Fruit fly (Drosophila melanogaster) Kc167 (cell line): ENCODE measurements around the gene CG12535.

Experiments
- Myc ChIP-seq: fragments of >200 bp; optimal IDR thresholded peaks from 2 replicates; lab custom pipeline; 2017; ENCODE audit warnings: missing external identifiers
- Sin3A ChIP-seq: fragments of >200 bp; optimal IDR thresholded peaks from 2 replicates; lab custom pipeline; 2018; ENCODE audit warnings: missing external identifiers
- h ChIP-seq: fragments of >200 bp; optimal IDR thresholded peaks from 3 replicates; lab custom pipeline; 2018; ENCODE audit warnings: missing external identifiers
- insv ChIP-seq: fragments of >200 bp; optimal IDR thresholded peaks from 3 replicates; lab custom pipeline; 2018; ENCODE audit warnings: missing external identifiers
- psq ChIP-seq: fragments of >200 bp; optimal IDR thresholded peaks from 2 replicates; lab custom pipeline; 2017; ENCODE audit warnings: missing external identifiers
- ttk ChIP-seq: sonication (Bioruptor generic); optimal IDR thresholded peaks from 2 replicates; lab custom pipeline; 2017; ENCODE audit warnings: missing external identifiers

Gene CG12535

DNA sequence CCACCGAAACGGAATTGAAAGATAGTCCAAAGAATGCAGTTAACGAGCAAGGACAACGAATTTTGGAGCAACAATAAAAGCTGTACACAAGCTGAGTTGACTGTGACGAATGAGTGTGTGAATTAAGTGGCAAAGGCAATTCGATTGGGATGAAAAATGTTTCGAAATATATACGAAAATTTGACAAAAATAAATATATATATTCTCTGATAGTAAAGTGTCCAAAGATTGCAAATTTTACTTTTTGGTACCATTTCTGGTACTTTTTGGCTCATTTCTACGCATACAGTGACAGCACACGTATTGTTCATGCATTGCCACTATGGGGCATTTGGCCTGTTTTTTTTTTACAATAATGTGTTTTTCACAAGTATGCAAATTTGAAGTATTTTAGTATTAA lies 15.2 kb upstream of the CG12535 start, which contains the start of gene CG16781:
TSS of gene CG16781 (minus strand) at position 101 of the 400 bp plus-strand sequence.
- TF ChIP-seq insv = no peak
- TF ChIP-seq h (lab: Kevin White, UChicago) = no peak
- TF ChIP-seq ttk (lab: Kevin White, UChicago) = no peak

dm6 chrX:3460140-3460642 lies 11.4 kb upstream of the CG12535 start, which contains the start of the genes CG16782 and CG10801:
CG16782 (minus strand) TSS chrX:3460240.
CG10801 (plus strand) TSS chrX:3460592.
- TF ChIP-seq psq (lab: Kevin White, UChicago) (no peak), Sin3A (lab: Kevin White, UChicago) (no peak), insv (no peak), ttk (lab: Kevin White, UChicago) (no peak), h (lab: Kevin White, UChicago) (no peak)

DNA sequence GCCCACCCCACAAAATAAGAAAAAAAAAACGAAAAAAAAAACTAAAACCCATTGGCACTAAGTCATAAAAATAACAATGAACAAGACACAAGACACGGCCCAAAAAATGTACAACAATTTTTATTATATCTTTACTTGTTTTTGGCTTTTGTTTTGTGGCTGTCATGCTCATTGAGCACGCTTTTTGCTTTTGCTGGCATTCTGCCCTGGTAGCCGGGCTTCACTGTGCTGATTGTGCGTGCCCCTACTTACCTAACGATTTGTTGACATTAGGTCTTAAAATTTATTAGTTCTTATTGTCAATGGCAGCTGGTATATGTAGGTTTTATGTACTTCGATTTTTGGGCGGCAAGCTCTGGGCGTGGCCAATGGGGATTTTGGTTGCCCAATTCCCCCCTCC lies 9.7 kb upstream of the CG12535 start:
- TF ChIP-seq ttk (lab: Kevin White, UChicago) = no peak
- TF ChIP-seq insv = no peak
- TF ChIP-seq psq (lab: Kevin White, UChicago) = no peak
- no peak for TF ChIP-seq Myc (lab: Kevin White, UChicago)
- no peak for TF ChIP-seq h (lab: Kevin White, UChicago)
- TF ChIP-seq Sin3A (lab: Kevin White, UChicago) = no peak

dm6 chrX:3457518-3457917 lies 8.8 kb upstream of the CG12535 start:
- TF ChIP-seq psq (lab: Kevin White, UChicago) (no peak), Sin3A (lab: Kevin White, UChicago) (no peak), ttk (lab: Kevin White, UChicago) (no peak), Myc (lab: Kevin White, UChicago) (no peak), insv (no peak), h (lab: Kevin White, UChicago) (no peak)

DNA sequence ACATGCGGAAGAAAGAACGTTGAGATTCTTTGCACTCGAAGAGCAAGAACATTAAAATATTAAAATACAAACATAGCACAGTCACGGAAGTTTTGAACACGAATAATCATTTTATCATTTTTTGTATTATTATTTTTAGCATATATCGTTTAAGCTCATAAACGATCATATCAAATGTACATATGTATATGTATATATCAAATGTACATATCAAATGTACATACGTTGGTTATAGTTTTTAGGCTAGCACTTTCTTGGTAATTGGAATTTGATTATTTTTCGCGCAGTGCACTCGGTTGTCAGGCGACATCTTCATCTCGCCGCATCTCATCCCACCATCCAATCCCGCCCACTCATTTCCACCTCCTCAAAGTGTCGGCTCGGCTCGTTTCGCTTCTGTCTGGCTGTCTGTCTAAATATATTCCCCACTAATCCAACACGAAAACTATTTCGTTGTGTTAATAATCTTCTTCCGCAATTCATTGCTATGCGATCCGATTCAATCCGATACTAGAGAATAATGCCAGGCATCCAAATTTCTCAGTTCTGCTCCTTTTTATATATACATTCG lies 6.8 kb upstream of the CG12535 start:
- TF ChIP-seq Myc (lab: Kevin White, UChicago) (no peak), insv (no peak), Sin3A (lab: Kevin White, UChicago) (no peak), h (lab: Kevin White, UChicago) (no peak), ttk (lab: Kevin White, UChicago) (no peak), psq (lab: Kevin White, UChicago) (no peak)

dm6 chrX:3454715-3455114 lies 6.0 kb upstream of the CG12535 start:
- TF ChIP-seq psq (lab: Kevin White, UChicago) = no peak
- no peak for TF ChIP-seq insv
- TF ChIP-seq Myc (lab: Kevin White, UChicago) = no peak
- TF ChIP-seq Sin3A (lab: Kevin White, UChicago) = no peak
- no peak for TF ChIP-seq ttk (lab: Kevin White, UChicago)
- TF ChIP-seq h (lab: Kevin White, UChicago) = no peak

dm6 chrX:3453038-3453819 lies 4.5 kb upstream of the CG12535 start:
- TF ChIP-seq ttk (lab: Kevin White, UChicago) (no peak), h (lab: Kevin White, UChicago) (no peak)

dm6 chrX:3451916-3452315 lies 3.2 kb upstream of the CG12535 start:
- TF ChIP-seq Sin3A (lab: Kevin White, UChicago) (no peak), Myc (lab: Kevin White, UChicago) (no peak), ttk (lab: Kevin White, UChicago) (no peak), h (lab: Kevin White, UChicago) (no peak)

dm6 chrX:3451250-3451786 lies 2.6 kb upstream of the CG12535 start:
- TF ChIP-seq Sin3A (lab: Kevin White, UChicago) = no peak
- TF ChIP-seq insv = no peak
- no peak for TF ChIP-seq psq (lab: Kevin White, UChicago)
- TF ChIP-seq ttk (lab: Kevin White, UChicago) = no peak
- TF ChIP-seq h (lab: Kevin White, UChicago) = no peak
- no peak for TF ChIP-seq Myc (lab: Kevin White, UChicago)

DNA sequence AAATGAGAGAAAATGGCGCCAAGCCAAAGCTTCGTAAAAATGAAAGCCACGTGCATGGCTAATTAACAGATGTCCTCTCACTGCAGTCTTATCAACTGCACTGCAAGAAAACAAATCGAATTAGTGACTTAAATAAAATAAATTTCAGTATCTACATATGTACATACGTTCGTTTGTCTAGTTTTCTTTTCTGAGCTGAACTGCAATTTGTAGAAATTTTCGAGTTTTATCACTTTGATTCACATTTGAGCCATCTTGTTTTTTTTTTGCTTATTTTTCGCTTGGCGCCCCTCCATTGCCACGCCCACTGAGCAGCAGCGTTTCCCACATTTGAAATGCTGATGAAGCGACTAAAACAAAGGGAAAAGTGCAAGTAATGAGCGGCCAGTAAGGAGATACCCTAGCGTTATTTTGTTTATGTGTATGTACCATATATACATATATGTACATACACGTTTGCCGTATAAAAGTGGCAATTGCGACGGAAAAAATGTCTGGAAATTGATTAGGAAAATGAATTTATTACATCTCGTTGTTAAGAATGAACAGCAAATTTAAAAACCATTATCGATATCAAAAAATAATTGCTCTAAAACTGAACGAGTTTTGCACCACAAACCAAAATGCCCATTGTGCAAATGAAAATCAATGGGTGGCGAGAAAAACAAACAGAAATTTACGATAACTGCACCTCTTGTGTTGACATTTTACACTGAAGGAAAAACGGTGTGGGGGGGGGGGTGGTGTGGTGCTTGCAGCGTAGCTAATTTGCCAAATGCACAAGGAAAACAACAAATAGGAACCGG lies 822 bp downstream of the CG12535 start:
- TF ChIP-seq ttk (lab: Kevin White, UChicago) = no peak
- TF ChIP-seq insv = no peak
- TF ChIP-seq h (lab: Kevin White, UChicago) = no peak
- no peak for TF ChIP-seq Myc (lab: Kevin White, UChicago)
- TF ChIP-seq Sin3A (lab: Kevin White, UChicago) = no peak
- no peak for TF ChIP-seq psq (lab: Kevin White, UChicago)

DNA sequence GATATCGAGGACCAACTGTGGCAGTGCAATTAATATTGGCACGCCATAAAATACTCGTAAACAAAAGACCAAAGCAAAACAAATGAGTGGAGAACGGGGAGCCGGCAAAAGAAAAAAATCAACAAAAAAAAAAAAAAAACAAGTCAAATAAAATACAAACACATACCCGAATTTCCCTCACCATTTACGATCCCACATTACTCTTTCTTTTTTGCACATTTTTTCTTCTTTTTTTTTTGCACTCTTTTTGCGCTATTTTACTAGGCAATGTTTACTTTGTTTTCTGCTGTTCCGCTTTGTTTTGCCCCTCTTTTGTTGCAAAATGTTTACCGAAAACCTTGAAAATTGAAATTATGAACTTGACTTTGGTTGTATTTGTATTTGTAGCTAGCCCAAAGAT lies 2.1 kb downstream of the CG12535 start:
- TF ChIP-seq psq (lab: Kevin White, UChicago) = no peak
- no peak for TF ChIP-seq ttk (lab: Kevin White, UChicago)
- no peak for TF ChIP-seq h (lab: Kevin White, UChicago)
- no peak for TF ChIP-seq Myc (lab: Kevin White, UChicago)
- TF ChIP-seq Sin3A (lab: Kevin White, UChicago) = no peak
- TF ChIP-seq insv = no peak
